Worm (Caenorhabditis elegans) whole organism, early embryonic: ENCODE measurements around the gene gck-2.

Source experiments
- B0310.2 ChIP-seq: sonication (generic microtip); optimal IDR thresholded peaks from 2 replicates; lab custom pipeline; 2016; ENCODE audit warnings: mild to moderate bottlenecking, missing genetic modification characterization, missing compliant biosample characterization
- F13C5.2 ChIP-seq: sonication (generic microtip); optimal IDR thresholded peaks from 2 replicates; lab custom pipeline; 2017; ENCODE audit warnings: mild to moderate bottlenecking, missing genetic modification characterization, inconsistent platforms, missing compliant biosample characterization
- aly-1 ChIP-seq: sonication (generic microtip); optimal IDR thresholded peaks from 2 replicates; lab custom pipeline; 2016; ENCODE audit warnings: missing genetic modification characterization, missing compliant biosample characterization
- ama-1 ChIP-seq: fragments of 150-350 bp; optimal IDR thresholded peaks from 2 replicates; lab custom pipeline; 2014
- ceh-13 ChIP-seq: fragments of 200-800 bp; sonication (Bioruptor generic); optimal IDR thresholded peaks from 2 replicates; lab custom pipeline; 2018; ENCODE audit warnings: mild to moderate bottlenecking, missing genetic modification characterization, missing compliant biosample characterization
- ceh-36 ChIP-seq: sonication (generic microtip); optimal IDR thresholded peaks from 2 replicates; lab custom pipeline; 2016; ENCODE audit warnings: missing genetic modification characterization, inconsistent platforms, missing compliant biosample characterization
- ets-7 ChIP-seq: sonication (generic microtip); optimal IDR thresholded peaks from 2 replicates; lab custom pipeline; 2016; ENCODE audit warnings: missing genotype, missing genetic modification characterization, missing compliant biosample characterization
- flt-1 ChIP-seq: fragments of 200-800 bp; sonication (Bioruptor generic); IDR thresholded peaks from 2 replicates; pipeline ENCODE4 v1.3.6; 2022; ENCODE audit warnings: missing genetic modification characterization, missing compliant biosample characterization
- hmbx-1 ChIP-seq: sonication (generic microtip); optimal IDR thresholded peaks from 2 replicates; lab custom pipeline; 2016; ENCODE audit warnings: mild to moderate bottlenecking, missing genetic modification characterization, missing compliant biosample characterization
- hmg-4 ChIP-seq: fragments of 200-800 bp; sonication (Bioruptor generic); optimal IDR thresholded peaks from 2 replicates; lab custom pipeline; 2018; ENCODE audit warnings: mild to moderate bottlenecking, missing genetic modification characterization, missing compliant biosample characterization
- hnd-1 ChIP-seq: sonication (generic microtip); optimal IDR thresholded peaks from 2 replicates; lab custom pipeline; 2016; ENCODE audit warnings: missing genetic modification characterization, missing compliant biosample characterization
- pes-1 ChIP-seq: fragments of 200-800 bp; sonication (Bioruptor generic); IDR thresholded peaks from 2 replicates; pipeline ENCODE4 v1.3.6; 2022; ENCODE audit warnings: missing genetic modification reagents, missing genetic modification characterization, missing compliant biosample characterization
- scrt-1 ChIP-seq: fragments of 200-800 bp; sonication (Bioruptor generic); IDR thresholded peaks from 2 replicates; pipeline ENCODE4 v1.3.6; 2022; ENCODE audit warnings: missing genetic modification characterization, missing compliant biosample characterization
- sea-1 ChIP-seq: fragments of 200-800 bp; sonication (Bioruptor generic); conservative IDR thresholded peaks from 2 replicates; pipeline ENCODE4 v1.3.6; 2022; ENCODE audit warnings: missing genetic modification characterization, missing compliant biosample characterization
- tbx-11 ChIP-seq: fragments of 200-800 bp; sonication (Bioruptor generic); IDR thresholded peaks from 2 replicates; pipeline ENCODE4 v1.3.6; 2022; ENCODE audit warnings: missing genetic modification characterization, missing compliant biosample characterization
- tbx-37 ChIP-seq: fragments of 200-800 bp; sonication (Bioruptor generic); conservative IDR thresholded peaks from 2 replicates; pipeline ENCODE4 v1.3.6; 2022; ENCODE audit warnings: missing genetic modification reagents, missing genetic modification characterization, missing compliant biosample characterization
- tra-4 ChIP-seq: sonication (generic microtip); optimal IDR thresholded peaks from 2 replicates; lab custom pipeline; 2017; ENCODE audit warnings: missing genetic modification characterization, missing compliant biosample characterization

Gene gck-2

DNA sequence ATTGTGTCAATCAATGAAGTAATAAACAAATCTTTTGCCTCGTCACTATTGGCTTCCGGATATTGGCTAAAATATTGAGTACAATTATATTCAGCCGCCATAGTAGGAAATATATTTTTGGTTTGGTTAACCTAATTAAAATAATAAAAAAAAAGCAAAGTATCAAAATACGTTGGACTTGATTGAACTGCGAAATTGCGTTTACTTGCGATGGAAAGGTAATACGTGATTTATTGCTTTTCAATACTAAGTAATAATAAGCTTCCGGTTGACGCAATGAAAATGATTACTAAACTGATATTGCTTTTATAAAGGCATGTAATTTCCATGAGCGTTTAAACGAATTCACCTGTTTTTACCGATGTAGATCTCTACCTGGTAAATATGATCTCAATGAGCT, 7.1 kb upstream of the gck-2 start, which contains the start of gene dmsr-9:
Gene dmsr-9 (minus strand): TSS at position 101 of the 400 bp plus-strand sequence.
- TF ChIP-seq aly-1 (tag; lab: Kevin White, UChicago) (no peak), B0310.2 (no peak), hnd-1 (tag; lab: Kevin White, UChicago) (no peak), ceh-13 (no peak), tra-4 (tag; lab: Kevin White, UChicago) (no peak), F13C5.2 (tag; lab: Kevin White, UChicago) (no peak), scrt-1 (no peak)

DNA sequence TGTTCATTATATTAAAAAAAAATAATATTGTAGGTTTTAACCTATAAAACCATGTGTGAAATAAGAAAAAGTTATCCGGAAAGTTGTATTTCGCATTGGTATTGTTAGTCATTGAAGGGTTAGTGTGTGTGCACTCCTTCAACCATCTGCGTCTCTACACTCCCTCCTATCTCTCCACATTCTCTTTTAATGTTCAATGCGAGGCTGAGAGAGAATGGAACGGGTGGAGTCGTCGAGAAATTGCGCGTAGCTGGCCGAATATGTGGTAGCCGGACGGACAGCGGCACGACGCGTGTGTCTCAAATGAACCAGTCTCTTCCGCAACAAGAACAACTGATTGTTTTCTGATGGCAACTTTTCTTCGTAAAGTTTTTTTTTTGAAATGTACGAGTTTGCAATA, 4.4 kb upstream of the gck-2 start:
- TF ChIP-seq hmg-4 (GFP tag; lab: Kevin White, UChicago) (no peak), tbx-37 (no peak), scrt-1 (no peak), B0310.2 (no peak), hmbx-1 (no peak), tra-4 (tag; lab: Kevin White, UChicago) (no peak), ceh-13 (no peak), hnd-1 (tag; lab: Kevin White, UChicago) (no peak), F13C5.2 (tag; lab: Kevin White, UChicago) (no peak), ama-1 (no peak), pes-1 (GFP tag; lab: Robert Waterston, UW) (no peak), aly-1 (tag; lab: Kevin White, UChicago) (no peak), ceh-36 (no peak), sea-1 (GFP tag; lab: Robert Waterston, UW) (no peak), ets-7 (tag; lab: Kevin White, UChicago) (no peak), flt-1 (no peak)

DNA sequence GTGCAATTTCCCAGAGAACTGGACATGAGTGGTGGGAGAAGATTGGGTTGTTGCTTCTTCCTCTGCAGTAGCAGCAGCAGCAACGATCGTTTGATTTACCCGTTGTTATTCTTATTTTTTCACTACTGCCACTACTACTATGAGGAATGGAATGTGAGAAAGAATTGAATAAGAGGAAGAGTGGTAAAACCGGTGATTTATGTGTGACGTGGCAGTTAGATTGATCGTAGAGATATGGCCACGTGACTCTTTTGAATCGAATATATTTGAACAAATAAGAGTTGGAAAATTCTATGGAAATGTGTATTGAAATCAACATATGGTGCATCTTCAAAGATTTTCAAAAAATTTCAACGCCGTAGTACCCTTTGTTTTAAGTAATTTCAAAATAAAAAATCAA, 3.8 kb upstream of the gck-2 start:
- TF ChIP-seq hmbx-1: no peak
- TF ChIP-seq B0310.2: no peak
- no peak for TF ChIP-seq F13C5.2 (tag; lab: Kevin White, UChicago)
- no peak for TF ChIP-seq tbx-11 (GFP tag; lab: Robert Waterston, UW)
- no peak for TF ChIP-seq scrt-1
- TF ChIP-seq flt-1: no peak
- no peak for TF ChIP-seq ama-1
- TF ChIP-seq hnd-1 (tag; lab: Kevin White, UChicago): no peak
- no peak for TF ChIP-seq ceh-36
- no peak for TF ChIP-seq hmg-4 (GFP tag; lab: Kevin White, UChicago)
- no peak for TF ChIP-seq tbx-37
- TF ChIP-seq tra-4 (tag; lab: Kevin White, UChicago): no peak

DNA sequence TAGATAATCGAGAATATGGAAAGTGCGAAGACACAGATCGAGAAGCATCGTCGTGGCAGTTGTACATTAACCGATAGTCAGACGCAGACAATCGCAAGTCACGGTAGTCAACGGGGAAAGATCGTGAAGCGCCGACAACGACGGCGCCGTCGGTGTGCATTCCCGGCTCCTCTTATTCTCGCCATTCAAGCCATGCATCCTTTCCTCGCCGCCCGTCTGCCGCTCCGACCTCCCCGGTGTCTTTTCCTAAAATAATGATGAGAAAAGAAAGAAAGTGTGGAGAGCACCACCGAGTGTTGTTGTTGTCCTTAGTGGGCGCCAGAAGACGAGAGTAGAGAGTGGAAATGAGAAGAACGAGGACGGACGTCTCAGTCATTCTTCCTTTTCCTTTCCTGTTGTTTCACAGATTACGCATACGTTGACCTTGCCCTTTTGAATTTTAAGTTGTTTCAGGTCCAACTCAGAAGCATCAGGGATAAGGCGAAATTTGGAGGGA, 1.3 kb upstream of the gck-2 start, which contains the start of gene ZC404.1:
Gene ZC404.1 (plus strand): TSS at position 446 of the 496 bp plus-strand sequence.
- TF ChIP-seq scrt-1 (no peak), tbx-11 (GFP tag; lab: Robert Waterston, UW) (no peak), hmbx-1 (no peak), hnd-1 (tag; lab: Kevin White, UChicago) (no peak), flt-1 (no peak), hmg-4 (GFP tag; lab: Kevin White, UChicago) (no peak)

DNA sequence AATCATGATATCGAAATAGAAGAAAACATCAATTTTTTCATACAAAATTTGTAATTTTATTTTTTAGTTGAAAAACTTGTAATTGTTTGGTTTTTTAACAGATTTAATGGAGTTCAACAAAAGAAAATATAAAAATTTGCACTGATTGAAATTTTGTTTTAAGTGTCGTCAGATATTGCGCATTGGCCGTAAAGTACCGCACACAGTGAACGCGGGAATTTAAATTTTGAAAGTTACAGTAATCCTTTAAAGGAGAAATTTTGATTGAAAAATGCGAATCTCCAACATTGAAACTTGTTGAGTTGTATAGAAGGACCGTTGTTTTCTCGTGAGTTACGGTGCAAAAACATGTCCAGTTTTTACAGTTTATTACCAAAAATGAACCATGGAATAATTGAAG, 508 bp upstream of the gck-2 start:
- TF ChIP-seq ets-7 (tag; lab: Kevin White, UChicago) (no peak), aly-1 (tag; lab: Kevin White, UChicago) (no peak), hmg-4 (GFP tag; lab: Kevin White, UChicago) (no peak), tra-4 (tag; lab: Kevin White, UChicago) (no peak), ama-1 (no peak), ceh-36 (no peak), hmbx-1 (no peak), sea-1 (GFP tag; lab: Robert Waterston, UW) (no peak), pes-1 (GFP tag; lab: Robert Waterston, UW) (no peak), scrt-1 (no peak), tbx-37 (no peak), flt-1 (no peak), B0310.2 (no peak), tbx-11 (GFP tag; lab: Robert Waterston, UW) (no peak), ceh-13 (no peak), F13C5.2 (tag; lab: Kevin White, UChicago) (no peak), hnd-1 (tag; lab: Kevin White, UChicago) (no peak)

DNA sequence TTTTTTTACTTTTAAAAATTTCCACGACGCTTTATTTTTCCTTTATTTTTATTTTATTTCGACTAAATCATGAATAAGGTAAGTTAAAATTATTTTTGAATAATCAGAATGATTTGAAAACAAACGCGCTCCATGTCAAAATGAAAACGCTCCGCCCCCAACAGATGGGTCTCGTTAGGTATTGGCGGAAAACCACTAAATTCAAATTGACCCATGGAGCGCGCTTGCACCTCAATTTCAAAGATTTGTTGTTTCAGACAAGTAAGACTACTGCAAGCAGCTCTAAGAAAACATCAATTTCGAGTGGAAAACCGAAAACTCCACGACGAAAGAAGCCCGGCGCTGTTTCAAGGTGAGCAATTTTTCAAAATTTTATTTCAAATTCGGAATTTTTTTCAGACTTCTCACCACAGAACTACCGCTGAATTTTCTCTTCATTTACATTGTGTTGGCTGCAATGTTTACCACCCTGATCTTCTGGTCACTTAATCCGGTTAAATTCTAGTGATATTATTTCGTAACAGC, 4.5 kb downstream of the gck-2 start, which contains the start of gene ZC404.2:
Gene ZC404.2 (plus strand): TSS at position 47 of the 525 bp plus-strand sequence.
- TF ChIP-seq hnd-1 (tag; lab: Kevin White, UChicago): no peak
- peak; percentile 69 for TF ChIP-seq ama-1
- no peak for TF ChIP-seq F13C5.2 (tag; lab: Kevin White, UChicago)
- no peak for TF ChIP-seq aly-1 (tag; lab: Kevin White, UChicago)
- no peak for TF ChIP-seq tra-4 (tag; lab: Kevin White, UChicago)
- no peak for TF ChIP-seq pes-1 (GFP tag; lab: Robert Waterston, UW)
- TF ChIP-seq B0310.2: no peak
- TF ChIP-seq scrt-1: 0 out of 2 replicates have a peak, but pooled peaks have one; percentile 13

DNA sequence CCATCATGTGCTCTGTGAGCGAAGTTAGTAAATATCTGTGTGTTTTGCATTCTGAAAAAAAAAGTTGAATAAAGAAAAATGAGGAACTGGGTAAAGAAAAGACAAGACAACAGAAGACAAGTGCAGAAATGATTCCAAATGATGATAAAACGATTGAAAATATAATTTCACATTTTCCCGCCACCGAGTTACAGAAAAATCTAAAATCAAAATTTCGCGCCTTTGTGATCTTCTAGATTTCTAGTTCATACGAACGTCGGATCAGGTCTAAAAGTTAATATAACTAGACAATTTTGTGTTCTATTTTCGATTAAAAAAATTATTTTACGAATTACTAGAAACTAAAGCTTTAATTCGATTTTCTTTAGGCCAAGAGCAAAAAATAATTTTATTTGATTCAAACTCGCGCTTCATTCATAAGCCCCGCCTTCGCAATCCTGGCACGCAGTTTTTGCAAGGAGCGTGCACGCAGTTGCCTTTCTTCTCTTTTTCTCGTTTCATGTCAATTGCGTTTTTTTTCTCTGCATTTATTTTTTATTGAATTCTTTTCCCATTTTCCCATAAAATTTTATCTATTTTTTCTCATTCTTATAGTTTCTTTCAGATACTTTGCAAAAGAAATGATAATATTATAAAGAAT, 7.5 kb downstream of the gck-2 start, which contains the start of the genes spn-4 and spe-39:
Gene spn-4 (minus strand): TSS at position 51 of the 640 bp plus-strand sequence.
Gene spe-39 (plus strand): TSS at position 599 of the 640 bp plus-strand sequence.
- no peak for TF ChIP-seq scrt-1
- TF ChIP-seq F13C5.2 (tag; lab: Kevin White, UChicago): peak; percentile 71
- no peak for TF ChIP-seq hnd-1 (tag; lab: Kevin White, UChicago)
- no peak for TF ChIP-seq ama-1
- no peak for TF ChIP-seq pes-1 (GFP tag; lab: Robert Waterston, UW)
- TF ChIP-seq hmbx-1: no peak
- TF ChIP-seq sea-1 (GFP tag; lab: Robert Waterston, UW): 0 out of 2 replicates have a peak, but pooled peaks have one; percentile 56
- no peak for TF ChIP-seq B0310.2
- TF ChIP-seq aly-1 (tag; lab: Kevin White, UChicago): no peak
- TF ChIP-seq ceh-13: peak; percentile 3
- peak; percentile 26 for TF ChIP-seq ets-7 (tag; lab: Kevin White, UChicago)
- no peak for TF ChIP-seq hmg-4 (GFP tag; lab: Kevin White, UChicago)
- TF ChIP-seq ceh-36: no peak
